Worm (Caenorhabditis elegans) whole organism, young adult: Measurements from ENCODE around the gene Y19D2B.1.

Source experiments
- B0336.3 ChIP-seq: fragments of 200-800 bp; sonication (Bioruptor generic); IDR thresholded peaks from 2 replicates; pipeline ENCODE4 v1.3.6; 2022; ENCODE audit warnings: missing genetic modification characterization, missing compliant biosample characterization
- C06A6.2 ChIP-seq: fragments of 200-800 bp; sonication (Bioruptor generic); conservative IDR thresholded peaks from 2 replicates; pipeline ENCODE4 v1.3.6; 2022; ENCODE audit warnings: missing genetic modification characterization, missing compliant biosample characterization
- F49E8.2 ChIP-seq: sonication (generic microtip); optimal IDR thresholded peaks from 3 replicates; lab custom pipeline; 2017; ENCODE audit warnings: missing genetic modification characterization, mild to moderate bottlenecking, missing compliant biosample characterization, antibody characterized with exemption, moderate library complexity; ENCODE audit not compliant: insufficient read depth
- Y79H2A.3 ChIP-seq: fragments of 200-800 bp; sonication (Bioruptor generic); conservative IDR thresholded peaks from 2 replicates; pipeline ENCODE4 v1.3.6; 2022; ENCODE audit warnings: missing genetic modification reagents, missing genetic modification characterization, missing compliant biosample characterization
- akir-1 ChIP-seq: fragments of 200-800 bp; sonication (Bioruptor generic); optimal IDR thresholded peaks from 2 replicates; lab custom pipeline; 2018; ENCODE audit warnings: mild to moderate bottlenecking, missing genetic modification characterization, moderate library complexity, missing compliant biosample characterization
- hlh-12 ChIP-seq: sonication (generic microtip); optimal IDR thresholded peaks from 2 replicates; lab custom pipeline; 2016; ENCODE audit warnings: missing genetic modification characterization, missing compliant biosample characterization
- lsl-1 ChIP-seq: fragments of 200-800 bp; sonication (Bioruptor generic); optimal IDR thresholded peaks from 2 replicates; lab custom pipeline; 2018; ENCODE audit warnings: mild to moderate bottlenecking, missing genetic modification characterization, moderate library complexity, missing compliant biosample characterization
- mxl-1 ChIP-seq: sonication (generic microtip); optimal IDR thresholded peaks from 2 replicates; lab custom pipeline; 2016; ENCODE audit warnings: missing genetic modification characterization, missing compliant biosample characterization
- nhr-90 ChIP-seq: sonication (generic microtip); optimal IDR thresholded peaks from 2 replicates; lab custom pipeline; 2016; ENCODE audit warnings: missing genotype, mild to moderate bottlenecking, missing genetic modification characterization, missing compliant biosample characterization
- rec-8 ChIP-seq, 2 experiments: sonication (generic microtip); optimal IDR thresholded peaks; 2 replicates each; lab custom pipeline; 2016; ENCODE audit warnings: mild to moderate bottlenecking in 2 of 2, missing genetic modification characterization in 2 of 2, missing genetic modification reagents in 2 of 2, missing genotype in 2 of 2, missing biosample characterization in 1 of 2, missing compliant biosample characterization in 1 of 2, moderate library complexity in 1 of 2
- sea-2 ChIP-seq: fragments of 200-800 bp; sonication (Bioruptor generic); IDR thresholded peaks from 2 replicates; pipeline ENCODE4 v1.3.6; 2022; ENCODE audit warnings: missing genetic modification characterization, missing compliant biosample characterization
- snpc-1.1 ChIP-seq: sonication (generic microtip); optimal IDR thresholded peaks from 2 replicates; lab custom pipeline; 2017; ENCODE audit warnings: missing genetic modification characterization, mild to moderate bottlenecking, missing compliant biosample characterization, antibody characterized with exemption, moderate library complexity, missing genotype, missing genetic modification reagents; ENCODE audit not compliant: insufficient read depth
- unc-62 ChIP-seq: fragments of 150-350 bp; optimal IDR thresholded peaks from 2 replicates; lab custom pipeline; 2014; ENCODE audit warnings: missing biosample characterization, missing genetic modification reagents, missing genetic modification characterization

DNA sequence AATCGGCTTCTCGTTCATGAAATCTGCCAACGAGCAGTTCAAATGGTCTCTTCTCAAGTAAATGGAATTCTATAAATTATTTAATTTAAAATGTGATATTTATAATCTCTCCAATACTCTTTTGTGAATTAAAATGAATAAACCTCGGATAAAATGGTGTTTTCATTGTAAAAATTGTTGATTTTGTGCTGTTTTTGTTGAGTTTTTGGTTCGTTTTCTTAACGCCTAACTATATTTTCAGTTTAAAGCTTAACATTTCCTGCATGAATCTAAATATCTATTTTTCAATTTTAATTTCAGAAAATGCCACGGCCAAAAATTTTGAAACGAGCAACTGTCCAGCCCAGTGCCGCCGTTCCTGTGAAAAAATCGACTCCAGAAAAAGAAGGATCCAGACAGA, 49.1 kb downstream of the Y19D2B.1 start, which contains the start of gene orc-2:
- TF ChIP-seq akir-1 (GFP tag; lab: Kevin White, UChicago) (no peak), snpc-1.1 (no peak), unc-62 (GFP tag; lab: Kevin White, UChicago) (no peak), lsl-1 (GFP tag; lab: Kevin White, UChicago) (no peak), Y79H2A.3 (GFP tag; lab: Robert Waterston, UW) (no peak), B0336.3 (GFP tag; lab: Robert Waterston, UW) (no peak), hlh-12 (tag; lab: Kevin White, UChicago) (no peak), nhr-90 (tag; lab: Kevin White, UChicago) (no peak), F49E8.2 (tag; lab: Kevin White, UChicago) (no peak), rec-8 (tag; optimal IDR thresholded peaks at IDR 0.05; lab: Kevin White, UChicago) (no peak), C06A6.2 (GFP tag; lab: Robert Waterston, UW) (no peak), mxl-1 (no peak), sea-2 (no peak)
